Worm (Caenorhabditis elegans) whole organism, dauer: ENCODE data around the gene T28A11.25.

Experiments
- unc-62 ChIP-seq: sonication (generic microtip); optimal IDR thresholded peaks from 2 replicates; lab custom pipeline; 2017; ENCODE audit warnings: missing biosample characterization, missing genetic modification reagents, missing genetic modification characterization

The T28A11.25 gene

ce11 chrV:3315308-3315707, 33.7 kb downstream of the T28A11.25 start, which contains the start of gene arrd-19:
arrd-19 (minus strand) TSS chrV:3315516.
- TF ChIP-seq unc-62 (GFP tag; lab: Kevin White, UChicago): no peak

DNA sequence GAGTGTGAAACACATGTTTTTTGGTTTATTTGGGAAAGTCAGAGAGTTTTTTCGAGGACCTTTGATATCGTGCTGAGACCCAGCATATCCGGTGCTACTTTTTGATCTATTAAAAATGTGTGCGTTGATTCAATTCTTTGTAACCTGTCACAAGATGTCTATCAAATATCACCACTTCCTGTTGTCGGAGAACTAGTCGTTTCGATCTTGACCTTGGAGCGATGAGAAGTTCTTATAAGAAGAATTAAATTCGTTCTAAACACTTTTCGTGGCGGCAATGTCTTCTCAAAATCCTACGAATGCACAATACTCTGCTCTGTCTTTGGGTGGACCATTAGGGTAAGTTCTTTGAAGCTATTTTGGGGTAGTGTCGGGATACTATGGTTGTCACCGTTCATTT, 34.5 kb downstream of the T28A11.25 start, which contains the start of gene F35F10.1:
F35F10.1 (plus strand) TSS at position 200 of the 400 bp plus-strand sequence.
- TF ChIP-seq unc-62 (GFP tag; lab: Kevin White, UChicago): no peak

DNA sequence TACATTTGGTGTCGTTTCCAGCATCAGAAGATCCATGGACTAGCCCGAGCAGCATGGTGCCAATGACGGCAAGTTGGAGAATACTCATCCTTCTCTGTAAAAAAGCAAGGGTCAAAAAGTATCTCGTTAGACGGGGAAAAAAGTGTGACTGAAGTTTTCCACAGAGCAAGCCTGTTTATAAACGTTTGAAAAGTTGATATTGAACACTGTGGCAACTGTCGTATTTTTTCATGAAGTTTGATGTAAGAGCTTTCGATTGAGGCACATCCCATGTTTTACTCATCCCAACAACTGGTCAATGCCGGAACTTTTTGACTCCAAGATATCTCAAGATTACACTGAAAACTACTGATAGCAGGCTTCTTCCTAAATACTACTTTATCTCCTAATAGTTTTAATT, 37.4 kb downstream of the T28A11.25 start, which contains the start of gene F35F10.13:
F35F10.13 (minus strand) TSS at position 101 of the 400 bp plus-strand sequence.
- no peak for TF ChIP-seq unc-62 (GFP tag; lab: Kevin White, UChicago)

ce11 chrV:3320005-3320404, 38.4 kb downstream of the T28A11.25 start, which contains the start of gene F35F10.14:
F35F10.14 (minus strand) TSS chrV:3320105.
- no peak for TF ChIP-seq unc-62 (GFP tag; lab: Kevin White, UChicago)

ce11 chrV:3320432-3320831, 38.8 kb downstream of the T28A11.25 start, which contains the start of gene C17B7.14:
C17B7.14 (minus strand) TSS chrV:3320532.
- TF ChIP-seq unc-62 (GFP tag; lab: Kevin White, UChicago): no peak

ce11 chrV:3324178-3324577, 42.6 kb downstream of the T28A11.25 start, which contains the start of gene C17B7.8:
C17B7.8 (minus strand) TSS chrV:3324278.
- TF ChIP-seq unc-62 (GFP tag; lab: Kevin White, UChicago): no peak

- TF ChIP-seq unc-62 (GFP tag; lab: Kevin White, UChicago): no peak
These were observed 50.4 kb downstream of the T28A11.25 start, which contains the start of gene C17B7.9 for ce11 chrV:3332023-3332422. C17B7.9 (minus strand) TSS chrV:3332123.
